Fruit fly (Drosophila melanogaster): ENCODE data around the gene omd.
A peak's percentile ranks its signal among the peaks of the same experiment; 100 is the strongest.

omd gene

dm6 chr3R:13710645-13711044 is 23.6 kb upstream of the omd start (continued):
- TF ChIP-seq sna (GFP tag; IDR thresholded peaks at IDR 0.05; ENCODE audit: partially characterized antibody) = 0 out of 2 replicates have a peak, but pooled peaks have one; percentile 26
- no peak for TF ChIP-seq kni (GFP tag; optimal IDR thresholded peaks at IDR 0.05)
- peak; percentile 27 for TF ChIP-seq lilli (GFP tag; optimal IDR thresholded peaks at IDR 0.05)
- peak; percentile 91 to 97 for TF ChIP-seq crp (GFP tag; optimal IDR thresholded peaks at IDR 0.05)
- TF ChIP-seq gcm (GFP tag; optimal IDR thresholded peaks at IDR 0.05) = peak; percentile 12
- peak; percentile 51; the same call in 1 of the 3 replicates for TF ChIP-seq ken (GFP tag; IDR thresholded peaks at IDR 0.05)
- peak; percentile 31; the same call in 1 of the 2 replicates for TF ChIP-seq vvl (GFP tag; IDR thresholded peaks at IDR 0.05)
- no peak for TF ChIP-seq Eip74EF (GFP tag; optimal IDR thresholded peaks at IDR 0.05)
- TF ChIP-seq CG2199 (GFP tag; IDR thresholded peaks at IDR 0.05) = peak; percentile 78
- 0 out of 2 replicates have a peak, but pooled peaks have one; percentile 37 for TF ChIP-seq chm (GFP tag; IDR thresholded peaks at IDR 0.05)
- TF ChIP-seq CG12391 (tag; optimal IDR thresholded peaks at IDR 0.05) = peak; percentile 19
- no peak for TF ChIP-seq fd64A (GFP tag; optimal IDR thresholded peaks at IDR 0.05)
- peak; percentile 40 for TF ChIP-seq CTCF (GFP tag; optimal IDR thresholded peaks at IDR 0.05)
- TF ChIP-seq sug (tag; optimal IDR thresholded peaks at IDR 0.05) = peak; percentile 1
- no peak for TF ChIP-seq CG3838 (GFP tag; optimal IDR thresholded peaks at IDR 0.05)
- TF ChIP-seq Bteb2 (GFP tag; optimal IDR thresholded peaks at IDR 0.05) = no peak
- peak; percentile 23 for TF ChIP-seq Meics (GFP tag; optimal IDR thresholded peaks at IDR 0.05)
- peak; percentile 5 for TF ChIP-seq CG2120 (GFP tag; optimal IDR thresholded peaks at IDR 0.05)
- peak; percentile 7 for TF ChIP-seq CG17385 (GFP tag; optimal IDR thresholded peaks at IDR 0.05)
- TF ChIP-seq odd (GFP tag; optimal IDR thresholded peaks at IDR 0.05) = no peak
- peak; percentile 1 for TF ChIP-seq CG31365 (tag; optimal IDR thresholded peaks at IDR 0.05)
- TF ChIP-seq CG10959 (GFP tag; IDR thresholded peaks at IDR 0.05) = peak; percentile 98
- TF ChIP-seq CG8290 (GFP tag; optimal IDR thresholded peaks at IDR 0.05) = peak; percentile 10
- no peak for TF ChIP-seq CG8290 (tag; optimal IDR thresholded peaks at IDR 0.05)
- TF ChIP-seq CG7987 (GFP tag; optimal IDR thresholded peaks at IDR 0.05) = peak; percentile 9
- no peak for TF ChIP-seq CG4404 (GFP tag; IDR thresholded peaks at IDR 0.05)
- peak; percentile 37 for TF ChIP-seq knrl (GFP tag; IDR thresholded peaks at IDR 0.05; ENCODE audit: partially characterized antibody)
- no peak for TF ChIP-seq dm (GFP tag; optimal IDR thresholded peaks at IDR 0.05)
- peak; percentile 15 for TF ChIP-seq CG9797 (GFP tag; optimal IDR thresholded peaks at IDR 0.05)
- peak; percentile 60 for TF ChIP-seq Bgb (GFP tag; IDR thresholded peaks at IDR 0.05; ENCODE audit: partially characterized antibody)
- TF ChIP-seq CG10267 (tag; optimal IDR thresholded peaks at IDR 0.05) = peak; percentile 1
- peak; percentile 55 for TF ChIP-seq CG32772 (GFP tag; IDR thresholded peaks at IDR 0.05)
- TF ChIP-seq dysf (GFP tag; IDR thresholded peaks at IDR 0.05) = peak; percentile 6; the same call in 1 of the 3 replicates
- no peak for TF ChIP-seq CG13624 (GFP tag; optimal IDR thresholded peaks at IDR 0.05)
- no peak for TF ChIP-seq CG11560 (tag; IDR thresholded peaks at IDR 0.05)
- TF ChIP-seq CG6854 (GFP tag; optimal IDR thresholded peaks at IDR 0.05) = no peak
- TF ChIP-seq CG7928 (GFP tag; optimal IDR thresholded peaks at IDR 0.05) = peak; percentile 94
- TF ChIP-seq CG4424 (GFP tag; optimal IDR thresholded peaks at IDR 0.05) = peak; percentile 33
- peak; percentile 12; the same call in 1 of the 2 replicates for TF ChIP-seq nerfin-2 (GFP tag; IDR thresholded peaks at IDR 0.05; ENCODE audit: partially characterized antibody)
- TF ChIP-seq nerfin-1 (tag; optimal IDR thresholded peaks at IDR 0.05) = peak; percentile 19
- TF ChIP-seq pzg (GFP tag; optimal IDR thresholded peaks at IDR 0.05) = peak; percentile 69
- TF ChIP-seq CG4854 (GFP tag; optimal IDR thresholded peaks at IDR 0.05) = peak; percentile 93
- peak in 1 of 2 experiments; percentile 18 for TF ChIP-seq chif (GFP tag; optimal IDR thresholded peaks at IDR 0.05)
- peak; percentile 8 for TF ChIP-seq Hsf (GFP tag; optimal IDR thresholded peaks at IDR 0.05)
- no peak for TF ChIP-seq CG10565 (GFP tag; optimal IDR thresholded peaks at IDR 0.05)
- TF ChIP-seq Jarid2 (GFP tag; optimal IDR thresholded peaks at IDR 0.05) = no peak
- TF ChIP-seq Rfx (GFP tag; IDR thresholded peaks at IDR 0.05) = peak; percentile 47
- TF ChIP-seq Sry-δ (GFP tag; optimal IDR thresholded peaks at IDR 0.05) = peak; percentile 23
- TF ChIP-seq CG17186 (GFP tag; optimal IDR thresholded peaks at IDR 0.05) = peak; percentile 39
- peak; percentile 45; the same call in 1 of the 3 replicates for TF ChIP-seq zfh1 (GFP tag; IDR thresholded peaks at IDR 0.05)
- peak; percentile 48 for TF ChIP-seq Med (GFP tag)
